Worm (Caenorhabditis elegans) whole organism, L4/young adult: ENCODE results near the gene ldp-1.
A peak's percentile ranks its signal among the peaks of the same experiment; 100 is the strongest.
"Not testable (repeated sequence)": the region's sequence is repeated elsewhere in the genome, so short reads cannot be mapped to it uniquely, and the experiment has no call there.

Experiments
- W03F9.2 ChIP-seq: fragments of 150-350 bp; optimal IDR thresholded peaks from 2 replicates; lab custom pipeline; 2014; ENCODE audit warnings: missing biosample characterization, missing genetic modification characterization
- dao-5 ChIP-seq: sonication (generic microtip); optimal IDR thresholded peaks from 2 replicates; lab custom pipeline; 2016; ENCODE audit warnings: missing genotype, missing genetic modification characterization, moderate library complexity, missing compliant biosample characterization
- him-1 ChIP-seq: sonication (generic microtip); optimal IDR thresholded peaks from 2 replicates; lab custom pipeline; 2016; ENCODE audit warnings: missing genotype, missing genetic modification reagents, missing genetic modification characterization, missing compliant biosample characterization

Gene ldp-1

ce11 chrV:2118574-2118973 is 8.8 kb upstream of the ldp-1 start, which contains the start of gene bgnt-1.2:
Gene bgnt-1.2, minus strand, starts transcription at chrV:2118674.
- no peak for TF ChIP-seq him-1 (tag; lab: Kevin White, UChicago)
- no peak for TF ChIP-seq W03F9.2 (tag; lab: Kevin White, UChicago)
- TF ChIP-seq dao-5 (tag; lab: Kevin White, UChicago) = no peak

DNA sequence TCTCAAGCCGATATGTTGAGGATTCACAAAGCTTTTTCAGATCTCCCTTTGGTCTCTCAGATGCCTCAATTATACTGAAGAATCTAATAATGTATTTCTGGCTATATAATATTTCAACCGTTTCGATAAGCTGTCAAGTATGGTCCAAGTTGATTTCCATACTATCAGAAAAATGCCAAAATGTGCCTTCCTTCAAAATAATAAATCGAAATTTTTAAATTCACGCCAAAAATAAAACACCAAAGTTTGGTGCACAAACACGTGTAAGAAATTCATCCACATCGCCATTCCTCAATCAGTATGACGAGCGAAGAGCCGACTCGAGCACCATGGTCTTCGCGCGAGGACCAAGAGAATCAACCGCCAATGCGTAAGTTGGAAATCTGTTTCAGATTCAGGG is 7.8 kb upstream of the ldp-1 start, which contains the start of gene F22F7.11:
Gene F22F7.11 (plus strand): TSS at position 301 of the 400 bp plus-strand sequence.
- TF ChIP-seq dao-5 (tag; lab: Kevin White, UChicago) (no peak), W03F9.2 (tag; lab: Kevin White, UChicago) (no peak), him-1 (tag; lab: Kevin White, UChicago) (no peak)

ce11 chrV:2121910-2122362 is 5.4 kb upstream of the ldp-1 start, which contains the start of gene F22F7.8:
Gene F22F7.8, minus strand, starts transcription at chrV:2121960.
- TF ChIP-seq him-1 (tag; lab: Kevin White, UChicago) (no peak), dao-5 (tag; lab: Kevin White, UChicago) (no peak), W03F9.2 (tag; lab: Kevin White, UChicago) (no peak)

DNA sequence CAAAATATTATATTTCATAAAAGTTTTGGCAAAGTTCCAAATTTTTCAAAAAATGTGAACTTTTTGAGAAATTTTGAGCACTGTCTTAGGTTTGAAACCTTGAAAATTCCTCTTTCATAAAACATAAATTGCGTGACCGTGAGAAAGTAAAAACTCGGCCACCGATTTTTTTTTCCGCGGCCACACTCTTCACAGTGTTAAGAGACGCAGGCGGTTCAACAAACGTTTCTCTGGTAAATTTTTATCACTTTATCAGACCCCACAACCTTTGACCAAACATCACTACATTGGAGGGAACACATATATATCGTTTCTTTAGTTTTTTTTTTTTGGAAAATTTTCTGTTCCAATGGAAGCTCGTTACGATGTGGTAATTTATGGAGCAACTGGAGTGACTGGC is 4.8 kb upstream of the ldp-1 start, which contains the start of gene F22F7.2:
Gene F22F7.2 (plus strand): TSS at position 266 of the 400 bp plus-strand sequence.
- no peak for TF ChIP-seq dao-5 (tag; lab: Kevin White, UChicago)
- TF ChIP-seq W03F9.2 (tag; lab: Kevin White, UChicago) = no peak
- TF ChIP-seq him-1 (tag; lab: Kevin White, UChicago) = no peak

DNA sequence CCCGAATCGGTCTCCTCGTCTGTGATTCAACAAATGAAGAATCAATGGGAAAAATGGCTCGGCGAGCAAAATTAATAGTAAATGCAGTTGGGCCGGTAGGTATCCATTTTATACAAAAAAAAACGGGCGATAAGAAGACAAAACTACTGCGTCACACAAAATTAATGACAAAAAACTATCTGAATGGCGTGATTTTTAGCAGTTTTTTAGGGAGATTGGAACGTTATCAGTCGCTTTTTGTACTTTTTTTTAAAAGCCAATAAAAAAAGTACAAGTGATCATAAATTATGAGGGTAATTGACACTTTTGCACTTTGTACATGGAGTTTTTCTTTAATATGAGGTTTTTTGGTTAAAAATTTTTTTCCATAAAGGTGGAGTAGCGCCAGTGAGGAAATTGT is 4.2 kb upstream of the ldp-1 start:
- no peak for TF ChIP-seq him-1 (tag; lab: Kevin White, UChicago)
- TF ChIP-seq W03F9.2 (tag; lab: Kevin White, UChicago) = no peak
- no peak for TF ChIP-seq dao-5 (tag; lab: Kevin White, UChicago)

- TF ChIP-seq him-1 (tag; lab: Kevin White, UChicago) = no peak
- TF ChIP-seq W03F9.2 (tag; lab: Kevin White, UChicago) = no peak
Observed at ce11 chrV:2126554-2126953, 781 bp upstream of the ldp-1 start.

ce11 chrV:2132675-2133074 is 5.3 kb downstream of the ldp-1 start:
- TF ChIP-seq W03F9.2 (tag; lab: Kevin White, UChicago) (no peak), him-1 (tag; lab: Kevin White, UChicago) (no peak), dao-5 (tag; lab: Kevin White, UChicago) (no peak)

DNA sequence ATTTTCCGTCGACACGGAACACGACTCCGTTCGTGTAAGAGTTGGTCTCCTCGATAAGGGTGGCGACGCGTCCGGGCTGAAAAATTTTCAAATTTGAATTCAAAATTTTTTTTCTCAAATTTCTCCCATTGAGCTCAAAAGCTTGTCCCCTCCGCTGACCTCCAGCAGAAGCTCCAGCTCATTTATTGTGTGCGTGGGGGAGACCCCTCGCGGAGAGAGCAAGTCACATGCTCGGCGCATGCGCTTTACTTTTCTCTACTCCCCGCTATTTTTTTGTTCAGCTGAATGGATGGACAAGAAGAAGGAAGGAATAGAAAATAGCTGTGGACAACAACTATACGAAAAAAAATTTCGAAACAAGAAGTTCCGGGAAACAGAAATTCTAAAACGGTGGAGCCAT is 6.2 kb downstream of the ldp-1 start:
- TF ChIP-seq him-1 (tag; lab: Kevin White, UChicago) = peak; percentile 86
- TF ChIP-seq W03F9.2 (tag; lab: Kevin White, UChicago) = no peak

- TF ChIP-seq him-1 (tag; lab: Kevin White, UChicago) (no peak), W03F9.2 (tag; lab: Kevin White, UChicago) (no peak), dao-5 (tag; lab: Kevin White, UChicago) (no peak)
Observed at ce11 chrV:2134340-2134739, 7.0 kb downstream of the ldp-1 start.

ce11 chrV:2135323-2135722 is 8.0 kb downstream of the ldp-1 start:
- TF ChIP-seq him-1 (tag; lab: Kevin White, UChicago) = peak; percentile 42
- no peak for TF ChIP-seq W03F9.2 (tag; lab: Kevin White, UChicago)

ce11 chrV:2137010-2137409 is 9.7 kb downstream of the ldp-1 start:
- TF ChIP-seq him-1 (tag; lab: Kevin White, UChicago) (no peak), W03F9.2 (tag; lab: Kevin White, UChicago) (no peak), dao-5 (tag; lab: Kevin White, UChicago) (no peak)

DNA sequence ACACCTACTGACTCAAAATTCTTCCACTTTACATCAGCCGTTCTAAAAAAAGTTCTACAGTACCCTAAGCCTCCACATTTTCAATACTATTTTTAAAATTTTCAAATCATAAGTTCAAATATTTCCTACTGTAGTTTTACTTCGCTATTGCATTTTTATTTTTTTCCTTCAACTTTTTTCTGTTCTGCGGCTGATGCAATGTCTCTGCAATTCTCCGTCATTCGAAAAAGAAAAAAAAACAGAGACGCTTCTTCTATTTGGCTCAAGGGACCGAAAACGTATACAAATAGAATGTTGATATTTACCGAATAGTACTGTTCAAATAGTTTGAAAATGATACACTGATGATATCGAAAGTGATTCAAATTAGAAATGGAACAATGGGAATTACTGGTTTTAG is 11.0 kb downstream of the ldp-1 start:
- TF ChIP-seq him-1 (tag; lab: Kevin White, UChicago) (peak; percentile 23), W03F9.2 (tag; lab: Kevin White, UChicago) (no peak)

ce11 chrV:2139918-2140317 is 12.6 kb downstream of the ldp-1 start, which contains the start of gene F22F7.7:
Gene F22F7.7, minus strand, starts transcription at chrV:2140042.
- TF ChIP-seq W03F9.2 (tag; lab: Kevin White, UChicago) (no peak), him-1 (tag; lab: Kevin White, UChicago) (no peak), dao-5 (tag; lab: Kevin White, UChicago) (no peak)

DNA sequence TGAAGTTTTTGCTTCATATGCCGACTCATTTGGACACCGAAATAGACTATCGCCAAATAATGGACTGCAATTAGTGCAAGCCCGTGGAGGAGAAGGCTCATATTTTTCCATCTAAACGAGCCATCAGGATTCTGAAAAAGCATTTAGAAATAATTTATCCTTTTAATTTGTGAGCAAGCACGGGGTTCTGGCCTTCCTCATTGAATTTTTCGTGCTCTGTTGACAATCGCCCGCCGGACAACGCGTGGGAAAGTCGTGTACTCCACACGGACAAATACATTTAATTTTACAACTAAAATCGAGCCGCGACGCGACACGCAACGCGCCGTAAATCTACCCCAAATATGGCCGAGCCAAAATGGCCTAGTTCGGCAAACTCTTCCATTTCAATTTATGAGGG is 17.1 kb downstream of the ldp-1 start, which contains the start of gene F22F7.12:
Gene F22F7.12 (minus strand): TSS at position 101 of the 400 bp plus-strand sequence.
- not testable (repeated sequence) for TF ChIP-seq dao-5, W03F9.2, him-1 (tag; lab: Kevin White, UChicago)
